Fruit fly (Drosophila melanogaster) ovary, adult (tissue): Measurements from ENCODE around the gene CG44090.
A peak's percentile ranks its signal among the peaks of the same experiment; 100 is the strongest.

Experiments
- CG17801 ChIP-seq: fragments of 200-800 bp; optimal IDR thresholded peaks from 2 replicates; lab custom pipeline; 2019; ENCODE audit warnings: missing biosample characterization, mild to moderate bottlenecking, missing genetic modification characterization, moderate library complexity; ENCODE audit not compliant: partially characterized antibody

CG44090 gene

DNA sequence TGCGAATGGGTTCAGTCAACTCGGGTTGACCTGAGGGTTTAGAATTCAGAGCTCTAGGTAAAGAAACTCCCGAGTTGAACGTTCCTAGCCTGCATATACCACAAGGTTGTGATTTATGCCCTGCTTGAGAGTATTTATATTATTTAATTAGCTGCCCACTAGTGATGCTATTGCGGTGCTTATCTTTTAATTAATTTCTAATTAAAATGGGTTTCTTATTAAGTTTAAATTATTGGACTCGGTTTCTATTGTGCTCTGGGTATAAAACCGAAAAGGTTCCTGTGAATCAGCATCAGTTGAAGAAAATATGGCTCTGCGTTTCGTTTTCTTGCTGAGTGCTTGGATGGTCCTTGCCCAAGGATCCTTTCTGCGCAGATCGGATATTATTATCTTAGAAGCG is 18.8 kb downstream of the CG44090 start, which contains the start of gene CG5866:
TSS of gene CG5866 (plus strand) at position 301 of the 400 bp plus-strand sequence.
- TF ChIP-seq CG17801: no peak

DNA sequence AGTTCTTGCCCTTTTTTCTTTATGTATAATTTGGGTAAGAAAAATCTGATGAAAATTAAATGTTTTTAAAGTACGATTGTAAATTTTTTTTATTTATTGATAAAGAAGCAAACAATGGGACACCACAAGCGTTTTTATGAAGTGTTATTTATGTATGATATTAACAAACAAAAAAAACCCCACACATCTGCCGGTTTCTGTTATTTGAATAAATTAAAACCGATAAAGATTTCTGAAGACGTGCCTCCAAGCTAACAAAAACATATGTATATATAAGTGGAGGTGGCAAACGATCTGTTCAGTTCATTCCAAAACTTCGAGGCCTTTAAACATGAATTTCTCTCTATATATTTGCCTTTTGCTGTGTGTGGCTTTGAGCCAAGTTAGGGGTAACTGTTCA is 20.6 kb downstream of the CG44090 start, which contains the start of gene CG42822:
TSS of gene CG42822 (plus strand) at position 301 of the 400 bp plus-strand sequence.
- no peak for TF ChIP-seq CG17801

DNA sequence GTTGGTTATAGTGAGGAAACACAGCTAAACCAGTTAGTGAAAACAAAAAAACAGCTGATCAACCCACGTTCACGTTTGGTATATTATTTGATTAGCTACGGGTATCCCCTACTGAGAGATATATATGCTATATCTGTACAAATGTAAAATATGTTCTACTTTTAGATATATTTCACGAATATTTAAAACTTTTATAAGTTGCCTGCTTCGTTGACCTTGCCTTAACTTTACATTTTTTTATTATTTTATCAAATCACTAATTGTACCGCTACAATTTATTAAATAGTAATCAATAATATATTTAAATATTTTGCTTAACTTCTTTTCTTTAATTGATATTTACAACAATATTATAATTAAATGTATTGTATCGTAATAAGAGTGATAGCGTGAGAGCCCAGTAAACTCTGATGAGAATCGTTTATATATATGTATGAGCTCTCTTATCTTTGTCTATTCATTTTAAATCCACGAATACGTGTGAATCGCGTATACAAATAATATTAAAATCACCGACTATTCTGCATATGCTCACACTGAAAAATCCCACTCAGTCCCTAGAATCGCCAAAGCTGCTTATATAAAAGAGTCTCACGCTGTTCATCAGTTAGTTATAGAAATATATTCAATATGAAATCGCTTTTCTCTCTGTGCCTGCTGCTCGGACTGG is 21.6 kb downstream of the CG44090 start, which contains the start of gene CG42821:
TSS of gene CG42821 (plus strand) at position 620 of the 670 bp plus-strand sequence.
- no peak for TF ChIP-seq CG17801

- no peak for TF ChIP-seq CG17801
Observed at dm6 chr3R:17410808-17411207, 23.4 kb downstream of the CG44090 start, which contains the start of gene CG5863. Gene CG5863 (plus strand): TSS chr3R:17411108.

- no peak for TF ChIP-seq CG17801
Observed at dm6 chr3R:17409319-17409718, 24.9 kb downstream of the CG44090 start, which contains the start of gene CG5860. Gene CG5860 (plus strand): TSS chr3R:17409619.

dm6 chr3R:17407576-17407975 is 26.7 kb downstream of the CG44090 start, which contains the start of gene CG17283:
Gene CG17283 (plus strand): TSS chr3R:17407876.
- TF ChIP-seq CG17801: no peak

dm6 chr3R:17406411-17406810 is 27.8 kb downstream of the CG44090 start, which contains the start of the genes CG42824 and CG42798:
Gene CG42824 (minus strand): TSS chr3R:17406511.
Gene CG42798 (plus strand): TSS chr3R:17406678.
- TF ChIP-seq CG17801: no peak

DNA sequence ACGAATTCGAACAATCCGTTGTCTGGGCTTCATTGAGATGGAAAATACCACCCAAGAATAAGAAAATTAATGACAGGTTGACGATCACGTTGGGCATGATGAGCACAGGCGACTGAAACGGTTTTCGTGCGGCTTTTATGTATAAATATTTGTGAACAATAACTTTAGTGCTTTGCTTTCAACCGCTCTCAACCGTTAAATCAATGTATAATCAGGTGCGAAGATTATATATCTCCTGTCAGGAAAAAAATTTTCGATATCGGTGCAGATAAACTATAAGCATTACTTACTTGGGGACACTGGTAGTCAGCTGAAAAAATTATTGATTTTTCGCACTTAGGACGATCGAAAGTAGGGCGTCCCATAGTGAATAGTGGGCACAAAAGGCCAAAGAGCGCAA is 29.2 kb downstream of the CG44090 start, which contains the start of gene CG42823:
TSS of gene CG42823 (minus strand) at position 101 of the 400 bp plus-strand sequence.
- TF ChIP-seq CG17801: no peak

dm6 chr3R:17404155-17404554 is 30.1 kb downstream of the CG44090 start:
- no peak for TF ChIP-seq CG17801

DNA sequence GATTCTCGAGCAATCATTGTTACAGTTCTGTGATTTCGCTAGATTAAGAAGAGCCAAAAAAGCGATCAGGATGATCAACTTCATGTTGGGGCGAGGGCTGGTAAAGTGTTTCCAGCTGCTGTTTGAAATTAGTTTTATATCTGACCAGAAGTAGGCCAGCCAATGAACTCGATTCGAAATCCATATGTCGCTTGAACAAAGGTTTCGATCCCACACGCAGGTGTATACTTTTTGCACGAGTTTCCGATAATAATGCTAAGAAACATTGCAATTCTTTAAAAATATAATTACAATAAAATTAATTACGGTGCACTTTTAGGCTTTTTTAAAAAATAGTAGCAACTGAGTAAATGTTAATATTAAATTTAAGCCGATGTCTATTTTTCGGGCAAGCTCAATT is 30.6 kb downstream of the CG44090 start, which contains the start of gene CG34280:
TSS of gene CG34280 (minus strand) at position 101 of the 400 bp plus-strand sequence.
- no peak for TF ChIP-seq CG17801

dm6 chr3R:17403188-17403587 is 31.0 kb downstream of the CG44090 start, which contains the start of gene CG34279:
Gene CG34279 (minus strand): TSS chr3R:17403288.
- no peak for TF ChIP-seq CG17801

dm6 chr3R:17402434-17402833 is 31.8 kb downstream of the CG44090 start, which contains the start of gene Sur-8:
Gene Sur-8 (minus strand): TSS chr3R:17402515.
- no peak for TF ChIP-seq CG17801

- peak; percentile 20 for TF ChIP-seq CG17801
Observed at dm6 chr3R:17401289-17401752, 32.9 kb downstream of the CG44090 start.

DNA sequence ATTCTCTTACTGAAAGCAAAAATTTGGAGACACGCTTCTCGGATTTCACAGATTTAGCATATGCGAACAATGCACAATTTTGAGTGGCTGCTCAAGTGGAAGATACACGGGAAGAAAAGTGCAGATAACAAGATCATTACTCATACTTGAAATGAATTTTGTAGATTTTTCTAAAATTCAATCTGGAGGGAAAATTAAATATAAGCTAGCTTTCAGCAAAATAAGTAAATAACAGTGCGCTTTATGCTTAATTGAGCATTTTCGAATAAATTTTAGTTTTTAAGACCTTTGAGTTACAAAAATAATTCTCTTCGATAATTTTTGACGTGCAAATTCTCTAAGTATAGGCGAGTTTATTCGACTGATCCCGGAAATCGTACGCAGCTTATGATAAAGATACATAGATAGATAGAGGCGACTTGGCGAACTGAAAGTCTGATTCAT is 33.5 kb downstream of the CG44090 start:
- TF ChIP-seq CG17801: peak; percentile 51

dm6 chr3R:17400102-17400501 is 34.1 kb downstream of the CG44090 start:
- TF ChIP-seq CG17801: no peak

- TF ChIP-seq CG17801: no peak
Observed at dm6 chr3R:17394318-17395188, 39.7 kb downstream of the CG44090 start, which contains the start of gene CREG. Gene CREG (minus strand): TSS chr3R:17394640.
